Worm (Caenorhabditis elegans): ENCODE measurements around the gene srh-239.

srh-239 gene

DNA sequence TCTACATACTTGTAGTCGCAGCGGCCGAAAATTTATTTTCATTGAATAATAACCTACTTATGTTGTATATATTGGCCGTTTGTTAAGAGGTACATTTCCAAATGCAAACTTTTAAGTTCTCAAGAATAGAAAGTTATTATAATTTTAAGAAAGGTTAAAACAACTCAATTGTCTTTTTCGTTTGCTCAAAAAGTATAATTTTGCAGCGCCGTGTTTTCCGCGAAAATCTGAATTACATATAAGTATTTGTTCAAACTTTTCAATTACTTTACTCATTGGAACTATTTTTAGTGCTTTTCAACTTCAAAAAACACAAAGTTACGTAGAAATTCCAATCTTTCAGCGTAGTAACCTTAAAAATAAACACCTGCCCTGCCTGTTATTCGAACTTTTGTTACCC is at the start of gene srh-239:
Gene srh-239 (plus strand): TSS at position 301 of the 400 bp plus-strand sequence.
- TF ChIP-seq pha-2 (tag; optimal IDR thresholded peaks at IDR 0.05) (no peak), ceh-45 (GFP tag; IDR thresholded peaks at IDR 0.05) (no peak), fkh-10 (GFP tag; optimal IDR thresholded peaks at IDR 0.05) (no peak), gmeb-2 (tag; optimal IDR thresholded peaks at IDR 0.05) (no peak), nfya-1 (tag; optimal IDR thresholded peaks at IDR 0.05) (no peak), hlh-15 (tag; optimal IDR thresholded peaks at IDR 0.05) (no peak), pqm-1 (tag; optimal IDR thresholded peaks at IDR 0.05) (no peak), ceh-18 (tag; optimal IDR thresholded peaks at IDR 0.05) (no peak), dmd-4 (tag; optimal IDR thresholded peaks at IDR 0.05; ENCODE audit: borderline replicate concordance) (no peak), Y22D7AL.16 (tag; optimal IDR thresholded peaks at IDR 0.05) (no peak), sox-2 (GFP tag; IDR thresholded peaks at IDR 0.05) (no peak), ztf-16 (tag; optimal IDR thresholded peaks at IDR 0.05) (no peak)

DNA sequence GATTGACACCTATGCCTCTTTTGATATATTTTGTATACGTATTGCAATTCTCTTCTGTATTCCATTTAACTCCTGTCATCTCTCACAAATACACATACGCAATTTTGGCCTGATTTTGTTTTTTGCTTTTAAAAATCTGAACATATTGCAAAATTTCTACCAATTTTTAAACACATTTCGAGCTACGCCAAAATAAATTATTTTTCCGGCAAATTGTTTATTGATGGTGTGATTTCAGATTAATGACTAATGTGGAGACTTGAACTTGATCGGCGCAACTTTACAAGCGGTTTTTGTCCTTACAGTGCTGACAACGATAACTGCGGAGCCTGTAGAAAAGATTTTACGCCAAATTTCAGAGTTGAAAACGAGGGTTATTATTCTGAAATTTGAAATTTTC is 48.4 kb upstream of the srh-239 start:
- no peak for TF ChIP-seq hlh-30 (tag; optimal IDR thresholded peaks at IDR 0.05; ENCODE audit: insufficient read depth)
- no peak for TF ChIP-seq fkh-10 (GFP tag; optimal IDR thresholded peaks at IDR 0.05)
- TF ChIP-seq ceh-24 (tag; optimal IDR thresholded peaks at IDR 0.05) = no peak
- no peak for TF ChIP-seq sox-2 (GFP tag; IDR thresholded peaks at IDR 0.05)

- no peak for TF ChIP-seq ttx-3 (tag; optimal IDR thresholded peaks at IDR 0.05)
- TF ChIP-seq ceh-48 (tag; optimal IDR thresholded peaks at IDR 0.05) = no peak
- no peak for TF ChIP-seq ceh-34 (tag; optimal IDR thresholded peaks at IDR 0.05)
- TF ChIP-seq K02D7.2 (tag; optimal IDR thresholded peaks at IDR 0.05) = no peak
- TF ChIP-seq pros-1 (tag; optimal IDR thresholded peaks at IDR 0.05) = no peak
- no peak for TF ChIP-seq hlh-8 (tag; optimal IDR thresholded peaks at IDR 0.05)
- TF ChIP-seq sdc-2 (tag; optimal IDR thresholded peaks at IDR 0.05) = no peak
- no peak for TF ChIP-seq ceh-2 (tag; optimal IDR thresholded peaks at IDR 0.05)
- no peak for TF ChIP-seq unc-86 (tag; optimal IDR thresholded peaks at IDR 0.05)
- no peak for TF ChIP-seq ceh-31 (tag; optimal IDR thresholded peaks at IDR 0.05)
- no peak for TF ChIP-seq ceh-22 (tag; optimal IDR thresholded peaks at IDR 0.05)
- no peak for TF ChIP-seq npax-4 (tag; optimal IDR thresholded peaks at IDR 0.05)
- no peak for TF ChIP-seq fkh-10 (GFP tag; optimal IDR thresholded peaks at IDR 0.05)
- TF ChIP-seq pha-4 (tag; optimal IDR thresholded peaks at IDR 0.05) = no peak
- TF ChIP-seq ets-4 (tag; optimal IDR thresholded peaks at IDR 0.05) = no peak
- TF ChIP-seq ceh-18 (tag; optimal IDR thresholded peaks at IDR 0.05) = no peak
These were observed 46.8 kb upstream of the srh-239 start, which contains the start of gene fbxa-199 for ce11 chrV:15398728-15399127. Gene fbxa-199, minus strand, starts transcription at chrV:15398828.

DNA sequence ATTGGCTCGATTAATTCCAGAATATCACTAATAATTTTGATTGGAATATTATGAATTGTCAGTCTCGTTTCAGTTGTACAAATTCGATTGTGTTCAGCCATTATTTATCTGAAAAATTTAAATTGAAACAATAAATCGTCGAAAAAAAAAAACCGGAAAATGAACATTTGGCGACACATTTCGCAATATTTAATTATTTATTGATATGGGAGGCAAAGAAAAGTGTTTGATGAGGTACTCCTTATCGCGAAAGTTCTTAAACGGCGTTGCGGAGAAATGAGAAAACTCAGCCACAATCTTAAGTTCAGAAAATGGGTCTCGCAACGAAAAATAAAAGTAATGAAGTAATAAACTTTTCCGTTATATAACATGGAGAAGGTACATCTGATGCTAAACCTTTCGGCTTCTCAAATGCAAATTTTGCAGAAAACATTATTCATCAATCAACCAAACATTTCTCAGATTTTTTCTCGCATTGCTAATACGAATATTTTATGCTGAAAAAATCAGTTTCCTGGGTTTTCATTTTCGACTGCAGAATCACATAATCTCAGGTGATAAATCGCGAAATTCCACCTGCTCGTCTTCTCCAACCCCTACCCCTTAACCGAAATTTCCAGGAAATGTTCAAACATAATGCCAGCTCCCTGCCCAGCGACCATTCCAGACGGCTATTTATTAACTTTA is 45.7 kb upstream of the srh-239 start, which contains the start of the genes T06E6.15 and sri-7:
Gene T06E6.15 (minus strand): TSS at position 101 of the 687 bp plus-strand sequence.
Gene sri-7 (plus strand): TSS at position 637 of the 687 bp plus-strand sequence.
- TF ChIP-seq pros-1 (tag; optimal IDR thresholded peaks at IDR 0.05) (no peak), C38D4.7 (GFP tag; optimal IDR thresholded peaks at IDR 0.05) (no peak), pha-4 (tag; optimal IDR thresholded peaks at IDR 0.05) (no peak), hlh-15 (tag; optimal IDR thresholded peaks at IDR 0.05) (no peak), ama-1 (optimal IDR thresholded peaks at IDR 0.05) (no peak), unc-86 (tag; optimal IDR thresholded peaks at IDR 0.05) (no peak), hlh-13 (GFP tag; optimal IDR thresholded peaks at IDR 0.05) (no peak), rnt-1 (tag; optimal IDR thresholded peaks at IDR 0.05) (no peak), ahr-1 (tag; optimal IDR thresholded peaks at IDR 0.05) (no peak), ceh-31 (tag; optimal IDR thresholded peaks at IDR 0.05) (no peak), ceh-30 (tag; optimal IDR thresholded peaks at IDR 0.05) (no peak), tbx-2 (tag; optimal IDR thresholded peaks at IDR 0.05) (no peak), hlh-8 (tag; optimal IDR thresholded peaks at IDR 0.05) (no peak), K02D7.2 (tag; optimal IDR thresholded peaks at IDR 0.05) (no peak), pag-3 (tag; optimal IDR thresholded peaks at IDR 0.05; ENCODE audit: borderline replicate concordance) (no peak), mec-3 (tag; optimal IDR thresholded peaks at IDR 0.05; ENCODE audit: borderline replicate concordance) (no peak), dve-1 (tag; optimal IDR thresholded peaks at IDR 0.05) (no peak)

Measured in whole organism, late embryonic.